Worm (Caenorhabditis elegans) whole organism, late embryonic: Measurements from ENCODE around the gene F56D6.14.

Experiments
- C08G9.2 ChIP-seq: sonication (generic microtip); optimal IDR thresholded peaks from 2 replicates; lab custom pipeline; 2016; ENCODE audit warnings: mild to moderate bottlenecking, missing genetic modification characterization, moderate library complexity, missing compliant biosample characterization
- T23F11.4 ChIP-seq: fragments of 200-800 bp; sonication (Bioruptor generic); optimal IDR thresholded peaks from 2 replicates; lab custom pipeline; 2018; ENCODE audit warnings: mild to moderate bottlenecking, missing genetic modification characterization, missing compliant biosample characterization

ce11 chrIV:3874417-3874816 is 43.1 kb upstream of the F56D6.14 start:
- TF ChIP-seq T23F11.4 (GFP tag; lab: Kevin White, UChicago), result no peak
- no peak for TF ChIP-seq C08G9.2 (tag; lab: Kevin White, UChicago)
